Fruit fly (Drosophila melanogaster) whole organism, embryonic: ENCODE results near the gene AstA-R1.

Experiments used
- Asciz ChIP-seq: fragments of 200-800 bp; sonication (Bioruptor generic); optimal IDR thresholded peaks from 2 replicates; lab custom pipeline; 2017; ENCODE audit warnings: missing biosample characterization, mild to moderate bottlenecking, missing genetic modification characterization, missing genetic modification reagents
- BEAF-32 ChIP-seq: fragments of 200-800 bp; sonication (Bioruptor generic); optimal IDR thresholded peaks from 3 replicates; lab custom pipeline; 2017; ENCODE audit warnings: missing biosample characterization, missing genetic modification characterization, mild to moderate bottlenecking, moderate library complexity, missing genetic modification reagents
- Bgb ChIP-seq: fragments of 200-800 bp; sonication (Bioruptor generic); IDR thresholded peaks from 2 replicates; pipeline ENCODE4 v1.3.6; 2022; ENCODE audit warnings: missing biosample characterization, missing genetic modification characterization; ENCODE audit not compliant: partially characterized antibody
- Bteb2 ChIP-seq: fragments of 200-800 bp; sonication (Bioruptor generic); optimal IDR thresholded peaks from 2 replicates; lab custom pipeline; 2016; ENCODE audit warnings: missing biosample characterization, missing genetic modification characterization
- CG10654 ChIP-seq: fragments of 200-800 bp; sonication (Bioruptor generic); optimal IDR thresholded peaks from 2 replicates; lab custom pipeline; 2016; ENCODE audit warnings: missing biosample characterization, missing genetic modification characterization
- CG11456 ChIP-seq: fragments of 200-800 bp; sonication (Bioruptor generic); IDR thresholded peaks from 3 replicates; pipeline ENCODE4 v1.3.6; 2022; ENCODE audit warnings: missing biosample characterization, missing genetic modification characterization
- CG1233 ChIP-seq: fragments of 200-800 bp; sonication (Bioruptor generic); optimal IDR thresholded peaks from 4 replicates; lab custom pipeline; 2018; ENCODE audit warnings: missing biosample characterization, mild to moderate bottlenecking, missing genetic modification characterization
- CG16863 ChIP-seq: fragments of 200-800 bp; sonication (Bioruptor generic); optimal IDR thresholded peaks from 3 replicates; lab custom pipeline; 2016; ENCODE audit warnings: missing biosample characterization, missing genetic modification characterization
- CG17359 ChIP-seq: fragments of 200-800 bp; sonication (Bioruptor generic); optimal IDR thresholded peaks from 3 replicates; lab custom pipeline; 2018; ENCODE audit warnings: missing biosample characterization, mild to moderate bottlenecking, missing genetic modification characterization, moderate library complexity
- CG17385 ChIP-seq: fragments of 200-800 bp; sonication (Bioruptor generic); optimal IDR thresholded peaks from 3 replicates; lab custom pipeline; 2018; ENCODE audit warnings: missing biosample characterization, mild to moderate bottlenecking, missing genetic modification characterization
- CG18011 ChIP-seq: fragments of 200-800 bp; sonication (Bioruptor generic); optimal IDR thresholded peaks from 2 replicates; lab custom pipeline; 2017; ENCODE audit warnings: missing biosample characterization, missing genetic modification characterization, mild to moderate bottlenecking, moderate library complexity, missing genotype
- CG2199 ChIP-seq: fragments of 200-800 bp; sonication (Bioruptor generic); IDR thresholded peaks from 3 replicates; pipeline ENCODE4 v1.3.6; 2022; ENCODE audit warnings: missing biosample characterization, missing genetic modification characterization
- CG4617 ChIP-seq: fragments of 200-800 bp; sonication (Bioruptor generic); optimal IDR thresholded peaks from 3 replicates; lab custom pipeline; 2016; ENCODE audit warnings: missing biosample characterization, missing genetic modification characterization, borderline replicate concordance
- CG4820 ChIP-seq: fragments of 200-800 bp; sonication (Bioruptor generic); optimal IDR thresholded peaks from 3 replicates; lab custom pipeline; 2016; ENCODE audit warnings: missing biosample characterization, missing genetic modification characterization
- CG5245 ChIP-seq: fragments of 200-800 bp; sonication (Bioruptor generic); optimal IDR thresholded peaks from 3 replicates; lab custom pipeline; 2016; ENCODE audit warnings: missing biosample characterization, missing genetic modification characterization
- CG6689 ChIP-seq: fragments of 200-800 bp; sonication (Bioruptor generic); IDR thresholded peaks from 2 replicates; pipeline ENCODE4 v1.3.6; 2022; ENCODE audit warnings: missing biosample characterization, missing genetic modification characterization
- CG6854 ChIP-seq: fragments of 200-800 bp; sonication (Bioruptor generic); optimal IDR thresholded peaks from 3 replicates; lab custom pipeline; 2017; ENCODE audit warnings: missing biosample characterization, mild to moderate bottlenecking, missing genetic modification characterization
- CG9817 ChIP-seq: fragments of 200-800 bp; sonication (Bioruptor generic); optimal IDR thresholded peaks from 2 replicates; lab custom pipeline; 2018; ENCODE audit warnings: missing biosample characterization, mild to moderate bottlenecking, missing genetic modification characterization, moderate library complexity
- CrebB ChIP-seq: fragments of 200-800 bp; sonication (Bioruptor generic); optimal IDR thresholded peaks from 3 replicates; lab custom pipeline; 2018; ENCODE audit warnings: missing biosample characterization, mild to moderate bottlenecking, missing genetic modification characterization
- Deaf1 ChIP-seq: fragments of 200-800 bp; optimal IDR thresholded peaks from 3 replicates; lab custom pipeline; 2019; ENCODE audit warnings: missing biosample characterization, mild to moderate bottlenecking, missing genetic modification characterization, moderate library complexity
- Dip2 ChIP-seq: fragments of 200-800 bp; sonication (Bioruptor generic); IDR thresholded peaks from 2 replicates; pipeline ENCODE4 v1.3.6; 2022; ENCODE audit warnings: missing biosample characterization, missing genetic modification characterization
- Dll ChIP-seq: fragments of 200-800 bp; sonication (Bioruptor generic); IDR thresholded peaks from 4 replicates; pipeline ENCODE4 v1.3.6; 2022; ENCODE audit warnings: missing biosample characterization, missing genetic modification characterization; ENCODE audit not compliant: partially characterized antibody
- Doc3 ChIP-seq: fragments of 200-800 bp; sonication (Bioruptor generic); IDR thresholded peaks from 3 replicates; pipeline ENCODE4 v1.3.6; 2022; ENCODE audit warnings: missing biosample characterization, missing genetic modification characterization; ENCODE audit not compliant: partially characterized antibody
- H15 ChIP-seq: fragments of 200-800 bp; sonication (Bioruptor generic); IDR thresholded peaks from 3 replicates; pipeline ENCODE4 v1.3.6; 2022; ENCODE audit warnings: missing biosample characterization, missing genetic modification characterization
- Hr51 ChIP-seq, 2 experiments: fragments of 200-800 bp; sonication (Bioruptor generic); optimal IDR thresholded peaks; 2 replicates in 1 of 2; 3 replicates in 1 of 2; lab custom pipeline; 2016 to 2018; ENCODE audit warnings: missing biosample characterization in 2 of 2, missing genetic modification characterization in 2 of 2, mild to moderate bottlenecking in 1 of 2, moderate library complexity in 1 of 2
- Lhr ChIP-seq: fragments of 200-800 bp; sonication (Bioruptor generic); optimal IDR thresholded peaks from 3 replicates; lab custom pipeline; 2017; ENCODE audit warnings: mild to moderate bottlenecking, missing biosample characterization, missing genetic modification reagents, missing genetic modification characterization
- MTF-1 ChIP-seq: fragments of 200-800 bp; sonication (Bioruptor generic); optimal IDR thresholded peaks from 2 replicates; lab custom pipeline; 2018; ENCODE audit warnings: missing biosample characterization, mild to moderate bottlenecking, missing genetic modification characterization, borderline replicate concordance
- Six4 ChIP-seq: fragments of 200-800 bp; sonication (Bioruptor generic); optimal IDR thresholded peaks from 2 replicates; lab custom pipeline; 2016; ENCODE audit warnings: missing biosample characterization, missing genetic modification characterization
- Ssrp ChIP-seq: fragments of 200-800 bp; sonication (Bioruptor generic); optimal IDR thresholded peaks from 2 replicates; lab custom pipeline; 2018; ENCODE audit warnings: missing biosample characterization, mild to moderate bottlenecking, missing genetic modification characterization, moderate library complexity
- Vsx1 ChIP-seq: fragments of 200-800 bp; sonication (Bioruptor generic); optimal IDR thresholded peaks from 2 replicates; lab custom pipeline; 2017; ENCODE audit warnings: missing biosample characterization, mild to moderate bottlenecking, missing genetic modification characterization, missing genetic modification reagents
- Xbp1 ChIP-seq: fragments of 200-800 bp; sonication (Bioruptor generic); optimal IDR thresholded peaks from 3 replicates; lab custom pipeline; 2016; ENCODE audit warnings: missing biosample characterization, mild to moderate bottlenecking, missing genetic modification characterization
- abd-A ChIP-seq: fragments of 200-800 bp; sonication (Bioruptor generic); optimal IDR thresholded peaks from 3 replicates; lab custom pipeline; 2019; ENCODE audit warnings: missing biosample characterization, mild to moderate bottlenecking, missing genetic modification characterization, moderate library complexity
- croc ChIP-seq: fragments of 200-800 bp; sonication (Bioruptor generic); conservative IDR thresholded peaks from 3 replicates; pipeline ENCODE4 v1.3.6; 2022; ENCODE audit warnings: missing biosample characterization, missing genetic modification characterization
- dysf ChIP-seq: fragments of 200-800 bp; sonication (Bioruptor generic); IDR thresholded peaks from 3 replicates; pipeline ENCODE4 v1.3.6; 2022; ENCODE audit warnings: missing biosample characterization, missing genetic modification characterization
- eve ChIP-seq, 2 experiments: fragments of >200 bp; optimal IDR thresholded peaks; 2 replicates each; lab custom pipeline; 2017; ENCODE audit warnings: missing biosample characterization in 2 of 2, missing genetic modification characterization in 2 of 2
- fd102C ChIP-seq: fragments of 200-800 bp; sonication (Bioruptor generic); optimal IDR thresholded peaks from 2 replicates; lab custom pipeline; 2018; ENCODE audit warnings: missing biosample characterization, mild to moderate bottlenecking, missing genetic modification characterization, moderate library complexity
- jigr1 ChIP-seq: fragments of 200-800 bp; sonication (Bioruptor generic); IDR thresholded peaks from 3 replicates; pipeline ENCODE4 v1.3.6; 2022; ENCODE audit warnings: missing biosample characterization, missing genetic modification characterization
- lab ChIP-seq: fragments of 200-800 bp; sonication (Bioruptor generic); optimal IDR thresholded peaks from 3 replicates; lab custom pipeline; 2017; ENCODE audit warnings: missing biosample characterization, missing genetic modification characterization, mild to moderate bottlenecking, moderate library complexity, missing genetic modification reagents
- luna ChIP-seq: fragments of 200-800 bp; sonication (Bioruptor generic); optimal IDR thresholded peaks from 2 replicates; lab custom pipeline; 2016; ENCODE audit warnings: missing biosample characterization, missing genetic modification characterization
- mld ChIP-seq: fragments of 200-800 bp; sonication (Bioruptor generic); IDR thresholded peaks from 3 replicates; pipeline ENCODE4 v1.3.6; 2022; ENCODE audit warnings: missing biosample characterization, missing genetic modification characterization; ENCODE audit not compliant: partially characterized antibody
- nerfin-2 ChIP-seq: fragments of 200-800 bp; sonication (Bioruptor generic); IDR thresholded peaks from 2 replicates; pipeline ENCODE4 v1.3.6; 2022; ENCODE audit warnings: missing biosample characterization, missing genetic modification characterization; ENCODE audit not compliant: partially characterized antibody
- odd ChIP-seq: fragments of 200-800 bp; sonication (Bioruptor generic); optimal IDR thresholded peaks from 2 replicates; lab custom pipeline; 2017; ENCODE audit warnings: missing biosample characterization, mild to moderate bottlenecking, missing genetic modification characterization
- pita ChIP-seq: fragments of 200-800 bp; sonication (Bioruptor generic); optimal IDR thresholded peaks from 2 replicates; lab custom pipeline; 2017; ENCODE audit warnings: missing biosample characterization, mild to moderate bottlenecking, missing genetic modification characterization
- ranshi ChIP-seq: fragments of 200-800 bp; sonication (Bioruptor generic); IDR thresholded peaks from 2 replicates; pipeline ENCODE4 v1.3.6; 2022; ENCODE audit warnings: missing biosample characterization, missing genetic modification characterization
- ro ChIP-seq: fragments of 200-800 bp; sonication (Bioruptor generic); IDR thresholded peaks from 2 replicates; pipeline ENCODE4 v1.3.6; 2022; ENCODE audit warnings: missing biosample characterization, missing genetic modification characterization
- row ChIP-seq: fragments of 200-800 bp; sonication (Bioruptor generic); IDR thresholded peaks from 3 replicates; pipeline ENCODE4 v1.3.6; 2022; ENCODE audit warnings: missing biosample characterization, missing genetic modification characterization
- sima ChIP-seq: fragments of 200-800 bp; sonication (Bioruptor generic); optimal IDR thresholded peaks from 2 replicates; lab custom pipeline; 2016; ENCODE audit warnings: missing biosample characterization, missing genetic modification characterization
- sob ChIP-seq: fragments of 200-800 bp; sonication (Bioruptor generic); IDR thresholded peaks from 2 replicates; pipeline ENCODE4 v1.3.6; 2022; ENCODE audit warnings: missing biosample characterization, missing genetic modification characterization
- sug ChIP-seq: fragments of 200-800 bp; optimal IDR thresholded peaks from 2 replicates; lab custom pipeline; 2019; ENCODE audit warnings: missing biosample characterization, mild to moderate bottlenecking, missing genetic modification characterization, moderate library complexity
- usp ChIP-seq: fragments of >200 bp; optimal IDR thresholded peaks from 2 replicates; lab custom pipeline; 2017; ENCODE audit warnings: missing biosample characterization, missing genetic modification characterization

AstA-R1 gene

DNA sequence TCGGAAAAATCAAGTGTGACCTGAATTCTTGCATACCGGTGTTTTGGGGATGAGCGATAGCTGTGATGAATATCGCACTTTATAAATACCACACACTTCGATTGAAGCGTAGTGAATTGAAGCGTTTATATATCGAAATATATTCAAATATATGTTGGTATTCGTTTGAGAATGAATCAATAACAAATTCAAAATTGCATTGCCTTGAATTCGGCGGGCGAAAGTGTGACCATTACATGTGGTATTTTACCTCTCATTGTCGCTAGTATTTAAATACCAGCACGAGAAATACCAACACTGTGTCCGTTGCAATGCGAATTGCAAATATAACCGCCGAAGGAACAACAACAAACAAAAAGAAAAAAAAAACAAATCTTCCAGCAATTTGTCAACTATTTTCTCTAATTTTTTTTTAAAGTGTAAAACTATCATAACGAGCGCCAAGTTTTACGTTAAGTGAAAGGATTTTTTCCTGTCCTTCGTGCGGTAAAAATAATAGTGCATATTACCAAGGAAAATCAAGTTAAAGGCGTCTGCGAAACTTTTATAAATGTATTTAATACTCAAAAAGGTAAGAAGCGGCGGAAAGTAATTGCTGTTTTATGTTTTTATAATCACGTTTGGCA, 97.2 kb downstream of the AstA-R1 start, which contains the start of the genes Parg and Mnt (continued):
- TF ChIP-seq Asciz (GFP tag; lab: Kevin White, UChicago) (no peak), usp (no peak), eve (GFP tag; optimal IDR thresholded peaks at IDR 0.05; lab: Kevin White, UChicago) (peak in 1 of 2 experiments; percentile 50), MTF-1 (no peak), Doc3 (GFP tag; lab: Robert Waterston, UW) (peak; percentile 42; the same call in 2 of the 3 replicates), CG17359 (tag; lab: Kevin White, UChicago) (peak; percentile 42), ro (GFP tag; lab: Robert Waterston, UW) (no peak), CG9817 (tag; lab: Kevin White, UChicago) (no peak), CG1233 (GFP tag; lab: Kevin White, UChicago) (no peak), CG16863 (no peak), croc (GFP tag; lab: Robert Waterston, UW) (no peak), ranshi (GFP tag; lab: Robert Waterston, UW) (no peak), Bgb (GFP tag; lab: Robert Waterston, UW) (peak; percentile 55), mld (no peak), CrebB (tag; lab: Kevin White, UChicago) (no peak), CG4617 (no peak), sob (no peak), sima (no peak), dysf (GFP tag; lab: Robert Waterston, UW) (no peak), Dll (GFP tag; lab: Robert Waterston, UW) (peak; percentile 74), nerfin-2 (GFP tag; lab: Robert Waterston, UW) (no peak), CG4820 (GFP tag; lab: Kevin White, UChicago) (no peak), CG18011 (GFP tag; lab: Kevin White, UChicago) (no peak), jigr1 (no peak), Deaf1 (tag; lab: Kevin White, UChicago) (no peak), Xbp1 (no peak), sug (no peak), Six4 (GFP tag; lab: Kevin White, UChicago) (no peak), BEAF-32 (GFP tag; lab: Kevin White, UChicago) (peak; percentile 80), CG2199 (GFP tag; lab: Robert Waterston, UW) (no peak), pita (GFP tag; lab: Kevin White, UChicago) (no peak), CG6854 (peak; percentile 2), CG10654 (GFP tag; lab: Kevin White, UChicago) (no peak), Lhr (GFP tag; lab: Kevin White, UChicago) (peak; percentile 62), CG11456 (no peak), Ssrp (tag; lab: Kevin White, UChicago) (no peak), odd (no peak), CG6689 (GFP tag; lab: Robert Waterston, UW) (no peak), CG17385 (no peak), Hr51 (GFP tag; optimal IDR thresholded peaks at IDR 0.05; lab: Kevin White, UChicago) (peak in 1 of 2 experiments; percentile 36), row (GFP tag; lab: Robert Waterston, UW) (no peak), Bteb2 (GFP tag; lab: Kevin White, UChicago) (no peak), luna (GFP tag; lab: Kevin White, UChicago) (no peak), fd102C (GFP tag; lab: Kevin White, UChicago) (no peak), abd-A (tag; lab: Kevin White, UChicago) (no peak), Vsx1 (GFP tag; lab: Kevin White, UChicago) (peak; percentile 28), CG5245 (GFP tag; lab: Kevin White, UChicago) (no peak), lab (peak; percentile 26), H15 (no peak), Dip2 (GFP tag; lab: Robert Waterston, UW) (no peak)
